Worm (Caenorhabditis elegans) whole organism, young adult: ENCODE measurements around the gene C47E12.9.

Source experiments
- B0019.2 ChIP-seq: fragments of 200-800 bp; sonication (Bioruptor generic); conservative IDR thresholded peaks from 2 replicates; pipeline ENCODE4 v1.3.6; 2022; ENCODE audit warnings: missing genetic modification reagents, missing genetic modification characterization, missing compliant biosample characterization
- B0035.1 ChIP-seq: sonication (generic microtip); optimal IDR thresholded peaks from 2 replicates; lab custom pipeline; 2016; ENCODE audit warnings: missing genetic modification characterization, mild to moderate bottlenecking, missing compliant biosample characterization, missing genotype, missing genetic modification reagents
- B0261.1 ChIP-seq: sonication (generic microtip); optimal IDR thresholded peaks from 2 replicates; lab custom pipeline; 2016; ENCODE audit warnings: mild to moderate bottlenecking, missing genetic modification characterization, moderate library complexity, missing compliant biosample characterization
- D2030.7 ChIP-seq: fragments of 200-800 bp; sonication (Bioruptor generic); IDR thresholded peaks from 2 replicates; pipeline ENCODE4 v1.3.6; 2022; ENCODE audit warnings: missing genetic modification reagents, missing genetic modification characterization, missing compliant biosample characterization
- F55B11.4 ChIP-seq: sonication (generic microtip); optimal IDR thresholded peaks from 2 replicates; lab custom pipeline; 2016; ENCODE audit warnings: missing compliant biosample characterization, missing genetic modification characterization, borderline replicate concordance; ENCODE audit not compliant: insufficient read depth
- K11D2.4 ChIP-seq: fragments of 200-800 bp; sonication (Bioruptor generic); IDR thresholded peaks from 2 replicates; pipeline ENCODE4 v1.3.6; 2022; ENCODE audit warnings: missing genetic modification reagents, missing genetic modification characterization, missing compliant biosample characterization
- T26A5.8 ChIP-seq: sonication (generic microtip); optimal IDR thresholded peaks from 2 replicates; lab custom pipeline; 2016; ENCODE audit warnings: missing genetic modification characterization, missing compliant biosample characterization
- Y67H2A.10 ChIP-seq: fragments of 200-800 bp; sonication (Bioruptor generic); conservative IDR thresholded peaks from 2 replicates; pipeline ENCODE4 v1.3.6; 2022; ENCODE audit warnings: missing genetic modification reagents, missing genetic modification characterization, missing compliant biosample characterization
- aptf-3 ChIP-seq: fragments of 200-800 bp; sonication (Bioruptor generic); IDR thresholded peaks from 2 replicates; pipeline ENCODE4 v1.3.6; 2022; ENCODE audit warnings: missing genetic modification characterization, missing compliant biosample characterization
- attf-3 ChIP-seq: fragments of 200-800 bp; sonication (Bioruptor generic); conservative IDR thresholded peaks from 2 replicates; pipeline ENCODE4 v1.3.6; 2022; ENCODE audit warnings: missing genetic modification reagents, missing genetic modification characterization, missing compliant biosample characterization
- attf-5 ChIP-seq: fragments of 200-800 bp; sonication (Bioruptor generic); optimal IDR thresholded peaks from 2 replicates; lab custom pipeline; 2018; ENCODE audit warnings: mild to moderate bottlenecking, missing genetic modification characterization, missing compliant biosample characterization
- bed-1 ChIP-seq: fragments of 200-800 bp; sonication (Bioruptor generic); IDR thresholded peaks from 2 replicates; pipeline ENCODE4 v1.3.6; 2022; ENCODE audit warnings: missing genetic modification reagents, missing genetic modification characterization, missing compliant biosample characterization
- bed-2 ChIP-seq: fragments of 200-800 bp; sonication (Bioruptor generic); IDR thresholded peaks from 2 replicates; pipeline ENCODE4 v1.3.6; 2022; ENCODE audit warnings: missing genetic modification reagents, missing genetic modification characterization, missing compliant biosample characterization
- cebp-1 ChIP-seq, 2 experiments: fragments of 200-800 bp in 1 of 2; sonication (Bioruptor generic) in 1 of 2; sonication (generic microtip) in 1 of 2; IDR thresholded peaks in 1 of 2; optimal IDR thresholded peaks in 1 of 2; 2 replicates each; pipeline versions ENCODE4 v1.3.6 to Lab custom; 2017 to 2022; ENCODE audit warnings: missing compliant biosample characterization in 2 of 2, missing genetic modification characterization in 2 of 2, mild to moderate bottlenecking in 1 of 2, missing genetic modification reagents in 1 of 2, moderate library complexity in 1 of 2
- ceh-58 ChIP-seq: fragments of 200-800 bp; sonication (Bioruptor generic); IDR thresholded peaks from 2 replicates; pipeline ENCODE4 v1.3.6; 2022; ENCODE audit warnings: missing genetic modification characterization, missing compliant biosample characterization
- egl-44 ChIP-seq: fragments of 200-800 bp; sonication (Bioruptor generic); IDR thresholded peaks from 2 replicates; pipeline ENCODE4 v1.3.6; 2022; ENCODE audit warnings: missing genetic modification reagents, missing genetic modification characterization, missing compliant biosample characterization
- fkh-3 ChIP-seq: sonication (generic microtip); optimal IDR thresholded peaks from 2 replicates; lab custom pipeline; 2016; ENCODE audit warnings: mild to moderate bottlenecking, missing genetic modification characterization, missing compliant biosample characterization
- hmg-1.2 ChIP-seq: fragments of 200-800 bp; sonication (Bioruptor generic); IDR thresholded peaks from 2 replicates; pipeline ENCODE4 v1.3.6; 2022; ENCODE audit warnings: missing genetic modification reagents, missing genetic modification characterization, missing compliant biosample characterization
- lin-40 ChIP-seq: sonication (generic microtip); optimal IDR thresholded peaks from 2 replicates; lab custom pipeline; 2016; ENCODE audit warnings: missing genetic modification characterization, mild to moderate bottlenecking, missing compliant biosample characterization, missing genotype, missing genetic modification reagents
- lsl-1 ChIP-seq: fragments of 200-800 bp; sonication (Bioruptor generic); optimal IDR thresholded peaks from 2 replicates; lab custom pipeline; 2018; ENCODE audit warnings: mild to moderate bottlenecking, missing genetic modification characterization, moderate library complexity, missing compliant biosample characterization
- lsy-27 ChIP-seq: sonication (generic microtip); optimal IDR thresholded peaks from 2 replicates; lab custom pipeline; 2017; ENCODE audit warnings: missing genetic modification characterization, mild to moderate bottlenecking, missing compliant biosample characterization, antibody characterized with exemption, missing genotype, borderline replicate concordance; ENCODE audit not compliant: insufficient read depth
- madf-3 ChIP-seq: fragments of 200-800 bp; sonication (Bioruptor generic); IDR thresholded peaks from 2 replicates; pipeline ENCODE4 v1.3.6; 2022; ENCODE audit warnings: missing genetic modification reagents, missing genetic modification characterization, missing compliant biosample characterization
- mel-28 ChIP-seq: sonication (generic microtip); optimal IDR thresholded peaks from 2 replicates; lab custom pipeline; 2016; ENCODE audit warnings: borderline replicate concordance, mild to moderate bottlenecking, missing genetic modification characterization, missing compliant biosample characterization
- mes-4 ChIP-seq: sonication (generic microtip); optimal IDR thresholded peaks from 2 replicates; lab custom pipeline; 2016; ENCODE audit warnings: missing genotype, missing genetic modification characterization, missing compliant biosample characterization
- nhr-80 ChIP-seq: sonication (generic microtip); optimal IDR thresholded peaks from 2 replicates; lab custom pipeline; 2016; ENCODE audit warnings: missing genetic modification characterization, missing compliant biosample characterization
- pbrm-1 ChIP-seq: fragments of 200-800 bp; sonication (Bioruptor generic); IDR thresholded peaks from 2 replicates; pipeline ENCODE4 v1.3.6; 2022; ENCODE audit warnings: missing genetic modification reagents, missing genetic modification characterization, missing compliant biosample characterization
- rcor-1 ChIP-seq: fragments of 200-800 bp; sonication (Bioruptor generic); IDR thresholded peaks from 2 replicates; pipeline ENCODE4 v1.3.6; 2022; ENCODE audit warnings: missing genetic modification reagents, missing genetic modification characterization, missing compliant biosample characterization
- sdz-38 ChIP-seq: sonication (generic microtip); optimal IDR thresholded peaks from 2 replicates; lab custom pipeline; 2016; ENCODE audit warnings: missing genotype, missing genetic modification characterization, missing compliant biosample characterization
- snpc-4 ChIP-seq, 5 experiments: fragments of 150-350 bp in 1 of 5; sonication (generic microtip) in 4 of 5; optimal IDR thresholded peaks; 2 replicates each; lab custom pipeline; 2014 to 2018; ENCODE audit warnings: missing genetic modification characterization in 5 of 5, missing biosample characterization in 3 of 5, antibody characterized with exemption in 2 of 5, mild to moderate bottlenecking in 2 of 5, missing compliant biosample characterization in 2 of 5, missing genotype in 2 of 5, moderate library complexity in 2 of 5, missing genetic modification reagents in 1 of 5
- tbp1 ChIP-seq: fragments of 200-800 bp; sonication (Bioruptor generic); optimal IDR thresholded peaks from 2 replicates; lab custom pipeline; 2018; ENCODE audit warnings: mild to moderate bottlenecking, missing genetic modification characterization, missing compliant biosample characterization
- zfh-2 ChIP-seq: fragments of 200-800 bp; sonication (Bioruptor generic); conservative IDR thresholded peaks from 2 replicates; pipeline ENCODE4 v1.3.6; 2022; ENCODE audit warnings: missing genetic modification reagents, missing genetic modification characterization, missing compliant biosample characterization
- ztf-25 ChIP-seq: fragments of 200-800 bp; sonication (Bioruptor generic); IDR thresholded peaks from 2 replicates; pipeline ENCODE4 v1.3.6; 2022; ENCODE audit warnings: missing genetic modification reagents, missing genetic modification characterization, missing compliant biosample characterization
- ztf-26 ChIP-seq: sonication (generic microtip); optimal IDR thresholded peaks from 2 replicates; lab custom pipeline; 2017; ENCODE audit warnings: missing genetic modification characterization, missing compliant biosample characterization
- ztf-6 ChIP-seq: fragments of 200-800 bp; sonication (Bioruptor generic); IDR thresholded peaks from 2 replicates; pipeline ENCODE4 v1.3.6; 2022; ENCODE audit warnings: missing genetic modification reagents, missing genetic modification characterization, missing compliant biosample characterization

Gene C47E12.9

ce11 chrIV:10003372-10003771, 28.9 kb downstream of the C47E12.9 start, which contains the start of the genes C47E12.2 and sars-1:
C47E12.2 (minus strand) TSS chrIV:10003502.
sars-1 (plus strand) TSS chrIV:10003726.
- TF ChIP-seq B0261.1 (tag; lab: Kevin White, UChicago) (no peak), snpc-4 (GFP tag; optimal IDR thresholded peaks at IDR 0.05; lab: Kevin White, UChicago) (no peak), snpc-4 (tag; optimal IDR thresholded peaks at IDR 0.05; lab: Kevin White, UChicago) (peak in 1 of 4 experiments; percentile 16), K11D2.4 (GFP tag; lab: Robert Waterston, UW) (no peak), lsl-1 (peak; percentile 51), cebp-1 (GFP tag; IDR thresholded peaks at IDR 0.05; lab: Robert Waterston, UW) (no peak; the same call in 1 of the 2 replicates), cebp-1 (tag; optimal IDR thresholded peaks at IDR 0.05; lab: Kevin White, UChicago) (peak; percentile 73)

ce11 chrIV:10006792-10007191, 32.3 kb downstream of the C47E12.9 start, which contains the start of gene C47E12.13:
C47E12.13 (minus strand) TSS chrIV:10006892.
- TF ChIP-seq mel-28 (tag; lab: Kevin White, UChicago) (no peak), hmg-1.2 (no peak), attf-5 (GFP tag; lab: Kevin White, UChicago) (no peak), zfh-2 (no peak), B0261.1 (tag; lab: Kevin White, UChicago) (no peak), nhr-80 (tag; lab: Kevin White, UChicago) (no peak), bed-1 (no peak), bed-2 (GFP tag; lab: Robert Waterston, UW) (no peak), B0019.2 (GFP tag; lab: Robert Waterston, UW) (no peak), D2030.7 (GFP tag; lab: Robert Waterston, UW) (no peak), madf-3 (GFP tag; lab: Robert Waterston, UW) (no peak)

- no peak for TF ChIP-seq mes-4 (tag; lab: Kevin White, UChicago)
- no peak for TF ChIP-seq lsy-27 (tag; lab: Kevin White, UChicago)
- no peak for TF ChIP-seq aptf-3 (GFP tag; lab: Robert Waterston, UW)
- TF ChIP-seq B0035.1, result no peak
- TF ChIP-seq nhr-80 (tag; lab: Kevin White, UChicago), result peak; percentile 26
- peak; percentile 54; the same call in 1 of the 2 replicates for TF ChIP-seq hmg-1.2
These were observed 33.3 kb downstream of the C47E12.9 start for ce11 chrIV:10007758-10008157.

- TF ChIP-seq F55B11.4 (tag; lab: Kevin White, UChicago), result no peak
- no peak for TF ChIP-seq ztf-25 (GFP tag; lab: Robert Waterston, UW)
- no peak for TF ChIP-seq nhr-80 (tag; lab: Kevin White, UChicago)
- TF ChIP-seq B0019.2 (GFP tag; lab: Robert Waterston, UW), result no peak
- TF ChIP-seq lin-40, result no peak
- TF ChIP-seq attf-3 (GFP tag; lab: Robert Waterston, UW), result no peak
- no peak for TF ChIP-seq ztf-6 (GFP tag; lab: Robert Waterston, UW)
- TF ChIP-seq lsy-27 (tag; lab: Kevin White, UChicago), result no peak
- TF ChIP-seq T26A5.8 (tag; lab: Kevin White, UChicago), result no peak
- TF ChIP-seq Y67H2A.10, result no peak
- no peak for TF ChIP-seq B0261.1 (tag; lab: Kevin White, UChicago)
- no peak for TF ChIP-seq rcor-1
- TF ChIP-seq sdz-38 (tag; lab: Kevin White, UChicago), result no peak
- no peak for TF ChIP-seq ztf-26
- TF ChIP-seq egl-44, result no peak
- no peak for TF ChIP-seq ceh-58
- no peak for TF ChIP-seq fkh-3 (tag; lab: Kevin White, UChicago)
- TF ChIP-seq lsl-1, result no peak
- TF ChIP-seq tbp1 (GFP tag; lab: Kevin White, UChicago), result no peak
- TF ChIP-seq pbrm-1 (GFP tag; lab: Robert Waterston, UW), result no peak
- TF ChIP-seq, all 124 proteins: peak for 0
These were observed 35.0 kb downstream of the C47E12.9 start, which contains the start of gene magu-4 for ce11 chrIV:10009536-10009935. magu-4 (plus strand) TSS chrIV:10009753.
